Fruit fly (Drosophila melanogaster): ENCODE measurements around the gene CG9801.

CG9801 gene

dm6 chr3R:8716551-8716879 is 31.0 kb downstream of the CG9801 start:
- TF ChIP-seq CG33017 (tag; optimal IDR thresholded peaks at IDR 0.05), result no peak
- peak; percentile 12 for TF ChIP-seq bab1 (GFP tag; optimal IDR thresholded peaks at IDR 0.05)

- TF ChIP-seq CG33017 (tag; optimal IDR thresholded peaks at IDR 0.05) (peak; percentile 34), CG7101 (tag; optimal IDR thresholded peaks at IDR 0.05) (no peak), Hr96 (GFP tag; optimal IDR thresholded peaks at IDR 0.05) (no peak), CG7045 (GFP tag; optimal IDR thresholded peaks at IDR 0.05) (no peak), ovo (GFP tag; optimal IDR thresholded peaks at IDR 0.05) (peak; percentile 97), CG14711 (tag; optimal IDR thresholded peaks at IDR 0.05) (peak; percentile 85), pad (GFP tag; optimal IDR thresholded peaks at IDR 0.05) (peak; percentile 63), Mnt (GFP tag; optimal IDR thresholded peaks at IDR 0.05) (peak; percentile 95), kay (GFP tag; ENCODE audit: borderline replicate concordance) (no peak)
Observed at dm6 chr3R:8715851-8716550, 31.5 kb downstream of the CG9801 start, which contains the start of gene TMEM216. TMEM216 (plus strand) TSS chr3R:8716243.

dm6 chr3R:8715371-8715770 is 32.1 kb downstream of the CG9801 start:
- no peak for TF ChIP-seq cnc (optimal IDR thresholded peaks at IDR 0.05)
- TF ChIP-seq CG5204 (GFP tag; optimal IDR thresholded peaks at IDR 0.05), result no peak
- no peak for TF ChIP-seq Mnt (GFP tag; optimal IDR thresholded peaks at IDR 0.05)

- TF ChIP-seq CG12768 (GFP tag; optimal IDR thresholded peaks at IDR 0.05), result peak; percentile 45
- no peak for TF ChIP-seq Clk (GFP tag; optimal IDR thresholded peaks at IDR 0.05)
- TF ChIP-seq ovo (GFP tag; optimal IDR thresholded peaks at IDR 0.05), result peak; percentile 73
- peak; percentile 73 for TF ChIP-seq CG14711 (tag; optimal IDR thresholded peaks at IDR 0.05)
- no peak for TF ChIP-seq Mnt (GFP tag; optimal IDR thresholded peaks at IDR 0.05)
- TF ChIP-seq bab1 (GFP tag; optimal IDR thresholded peaks at IDR 0.05), result peak; percentile 16
- peak; percentile 56 for TF ChIP-seq pad (GFP tag; optimal IDR thresholded peaks at IDR 0.05)
- no peak for TF ChIP-seq CG1620 (GFP tag; optimal IDR thresholded peaks at IDR 0.05)
- TF ChIP-seq kay (GFP tag; ENCODE audit: borderline replicate concordance), result peak; percentile 76
- TF ChIP-seq CG7101 (tag; optimal IDR thresholded peaks at IDR 0.05), result peak; percentile 78
- TF ChIP-seq CG33017 (tag; optimal IDR thresholded peaks at IDR 0.05), result peak; percentile 69
- no peak for TF ChIP-seq CG5204 (GFP tag; optimal IDR thresholded peaks at IDR 0.05)
- TF ChIP-seq cic (GFP tag; optimal IDR thresholded peaks at IDR 0.05), result no peak
- no peak for TF ChIP-seq Crg-1 (GFP tag; optimal IDR thresholded peaks at IDR 0.05)
- TF ChIP-seq CG7045 (GFP tag; optimal IDR thresholded peaks at IDR 0.05), result peak; percentile 58
- TF ChIP-seq Hr96 (GFP tag; optimal IDR thresholded peaks at IDR 0.05), result no peak
- TF ChIP-seq tj (GFP tag; optimal IDR thresholded peaks at IDR 0.05), result peak; percentile 83
- no peak for TF ChIP-seq cnc (optimal IDR thresholded peaks at IDR 0.05)
- no peak for TF ChIP-seq toe (GFP tag; optimal IDR thresholded peaks at IDR 0.05)
- peak; percentile 87 for TF ChIP-seq CG11617 (GFP tag; optimal IDR thresholded peaks at IDR 0.05)
Observed at dm6 chr3R:8712722-8713131, 34.7 kb downstream of the CG9801 start, which contains the start of gene CG8112. CG8112 (plus strand) TSS chr3R:8712933.

dm6 chr3R:8711890-8712449 is 35.5 kb downstream of the CG9801 start:
- TF ChIP-seq cic (GFP tag; optimal IDR thresholded peaks at IDR 0.05), result peak; percentile 76
- TF ChIP-seq CG5204 (GFP tag; optimal IDR thresholded peaks at IDR 0.05), result peak; percentile 1
- TF ChIP-seq Clk (GFP tag; optimal IDR thresholded peaks at IDR 0.05), result peak; percentile 30
- peak; percentile 11 for TF ChIP-seq ovo (GFP tag; optimal IDR thresholded peaks at IDR 0.05)
- no peak for TF ChIP-seq Crg-1 (GFP tag; optimal IDR thresholded peaks at IDR 0.05)
- TF ChIP-seq cnc (optimal IDR thresholded peaks at IDR 0.05), result no peak
- no peak for TF ChIP-seq CG1620 (GFP tag; optimal IDR thresholded peaks at IDR 0.05)
- no peak for TF ChIP-seq tj (GFP tag; optimal IDR thresholded peaks at IDR 0.05)
- no peak for TF ChIP-seq toe (GFP tag; optimal IDR thresholded peaks at IDR 0.05)
- TF ChIP-seq CG7045 (GFP tag; optimal IDR thresholded peaks at IDR 0.05), result no peak
- no peak for TF ChIP-seq kay (GFP tag; ENCODE audit: borderline replicate concordance)
- peak; percentile 87 for TF ChIP-seq Mnt (GFP tag; optimal IDR thresholded peaks at IDR 0.05)
- no peak for TF ChIP-seq CG11617 (GFP tag; optimal IDR thresholded peaks at IDR 0.05)
- no peak for TF ChIP-seq CG14711 (tag; optimal IDR thresholded peaks at IDR 0.05)
- peak; percentile 21 for TF ChIP-seq CG12768 (GFP tag; optimal IDR thresholded peaks at IDR 0.05)
- TF ChIP-seq Hr96 (GFP tag; optimal IDR thresholded peaks at IDR 0.05), result peak; percentile 83
- TF ChIP-seq bab1 (GFP tag; optimal IDR thresholded peaks at IDR 0.05), result peak; percentile 25
- no peak for TF ChIP-seq pad (GFP tag; optimal IDR thresholded peaks at IDR 0.05)
- no peak for TF ChIP-seq CG33017 (tag; optimal IDR thresholded peaks at IDR 0.05)
- TF ChIP-seq CG7101 (tag; optimal IDR thresholded peaks at IDR 0.05), result peak; percentile 60

dm6 chr3R:8707166-8707565 is 40.3 kb downstream of the CG9801 start:
- TF ChIP-seq CG1620 (GFP tag; optimal IDR thresholded peaks at IDR 0.05), result no peak
- TF ChIP-seq kay (GFP tag; ENCODE audit: borderline replicate concordance), result no peak
- no peak for TF ChIP-seq toe (GFP tag; optimal IDR thresholded peaks at IDR 0.05)
- no peak for TF ChIP-seq Hr96 (GFP tag; optimal IDR thresholded peaks at IDR 0.05)
- TF ChIP-seq bab1 (GFP tag; optimal IDR thresholded peaks at IDR 0.05), result no peak
- no peak for TF ChIP-seq ovo (GFP tag; optimal IDR thresholded peaks at IDR 0.05)
- TF ChIP-seq CG5204 (GFP tag; optimal IDR thresholded peaks at IDR 0.05), result no peak
- no peak for TF ChIP-seq CG7045 (GFP tag; optimal IDR thresholded peaks at IDR 0.05)
- no peak for TF ChIP-seq CG7101 (tag; optimal IDR thresholded peaks at IDR 0.05)
- TF ChIP-seq CG14711 (tag; optimal IDR thresholded peaks at IDR 0.05), result no peak
- no peak for TF ChIP-seq CG33017 (tag; optimal IDR thresholded peaks at IDR 0.05)
- TF ChIP-seq pad (GFP tag; optimal IDR thresholded peaks at IDR 0.05), result no peak
- no peak for TF ChIP-seq Mnt (GFP tag; optimal IDR thresholded peaks at IDR 0.05)
- no peak for TF ChIP-seq cic (GFP tag; optimal IDR thresholded peaks at IDR 0.05)
- TF ChIP-seq Crg-1 (GFP tag; optimal IDR thresholded peaks at IDR 0.05), result no peak
- TF ChIP-seq Clk (GFP tag; optimal IDR thresholded peaks at IDR 0.05), result no peak

All from whole organism, adult.